Fruit fly (Drosophila melanogaster) S2 (cell line): ENCODE data around the gene SCaMC.

ENCODE experiments used
- CG8478 ChIP-seq: fragments of >200 bp; optimal IDR thresholded peaks from 2 replicates; lab custom pipeline; 2018
- CTCF ChIP-seq, 2 experiments: fragments of >200 bp; optimal IDR thresholded peaks; 2 replicates each; lab custom pipeline; 2018

DNA sequence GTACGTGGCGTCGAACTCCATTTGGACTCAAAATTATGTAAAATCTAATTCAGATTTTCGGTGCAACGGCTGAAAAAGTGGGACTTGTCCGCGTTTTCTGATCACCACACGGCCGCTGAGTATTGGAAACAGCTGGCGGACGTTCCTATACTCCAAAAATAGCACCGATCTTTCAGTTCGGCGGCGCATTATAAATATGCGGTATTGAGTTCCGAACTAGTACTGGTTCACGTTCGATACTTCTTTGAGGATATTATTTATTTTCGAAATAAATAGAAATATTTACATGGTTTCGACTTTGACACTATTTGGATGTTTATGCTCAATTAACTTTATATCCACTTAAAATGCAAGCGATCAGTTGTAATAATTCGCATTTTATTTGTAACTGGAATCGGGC is 12.8 kb downstream of the SCaMC start, which contains the start of gene Smyd4-2:
- TF ChIP-seq CG8478 (lab: Kevin White, UChicago) (no peak), CTCF (optimal IDR thresholded peaks at IDR 0.05; lab: Kevin White, UChicago) (no peak)
